Fruit fly (Drosophila melanogaster) whole organism, embryonic: Measurements from ENCODE around the gene CG13407.

Experiments
- Abd-B ChIP-seq: fragments of 200-800 bp; sonication (Bioruptor generic); optimal IDR thresholded peaks from 2 replicates; lab custom pipeline; 2018; ENCODE audit warnings: missing biosample characterization, mild to moderate bottlenecking, missing genetic modification characterization, moderate library complexity
- Adf1 ChIP-seq: fragments of 200-800 bp; sonication (Bioruptor generic); IDR thresholded peaks from 2 replicates; pipeline ENCODE4 v1.3.6; 2022; ENCODE audit warnings: missing biosample characterization, missing genetic modification characterization
- CG10959 ChIP-seq: fragments of 200-800 bp; sonication (Bioruptor generic); IDR thresholded peaks from 2 replicates; pipeline ENCODE4 v1.3.6; 2022; ENCODE audit warnings: missing biosample characterization, missing genetic modification characterization
- CG11093 ChIP-seq: fragments of 200-800 bp; sonication (Bioruptor generic); IDR thresholded peaks from 3 replicates; pipeline ENCODE4 v1.3.6; 2022; ENCODE audit warnings: missing biosample characterization, missing genetic modification characterization
- CG13287 ChIP-seq: fragments of 200-800 bp; sonication (Bioruptor generic); IDR thresholded peaks from 2 replicates; pipeline ENCODE4 v1.3.6; 2022; ENCODE audit warnings: missing biosample characterization, missing genetic modification characterization; ENCODE audit not compliant: partially characterized antibody
- CG16779 ChIP-seq: fragments of 200-800 bp; sonication (Bioruptor generic); IDR thresholded peaks from 2 replicates; pipeline ENCODE4 v1.3.6; 2022; ENCODE audit warnings: missing biosample characterization, missing genetic modification characterization
- CG18764 ChIP-seq: fragments of 200-800 bp; sonication (Bioruptor generic); optimal IDR thresholded peaks from 3 replicates; lab custom pipeline; 2016; ENCODE audit warnings: missing biosample characterization, missing genetic modification characterization
- CG2678 ChIP-seq: fragments of 200-800 bp; sonication (Bioruptor generic); optimal IDR thresholded peaks from 3 replicates; lab custom pipeline; 2019; ENCODE audit warnings: missing biosample characterization, mild to moderate bottlenecking, missing genetic modification characterization, moderate library complexity
- CG2875 ChIP-seq: fragments of 200-800 bp; sonication (Bioruptor generic); optimal IDR thresholded peaks from 2 replicates; lab custom pipeline; 2017; ENCODE audit warnings: missing biosample characterization, mild to moderate bottlenecking, missing genetic modification characterization, missing genetic modification reagents
- CG33213 ChIP-seq: fragments of 200-800 bp; sonication (Bioruptor generic); optimal IDR thresholded peaks from 3 replicates; lab custom pipeline; 2016; ENCODE audit warnings: missing biosample characterization, missing genetic modification characterization
- CG42726 ChIP-seq: fragments of 200-800 bp; sonication (Bioruptor generic); IDR thresholded peaks from 2 replicates; pipeline ENCODE4 v1.3.6; 2022; ENCODE audit warnings: missing biosample characterization, missing genetic modification characterization; ENCODE audit not compliant: partially characterized antibody
- CG4328 ChIP-seq: fragments of 200-800 bp; sonication (Bioruptor generic); optimal IDR thresholded peaks from 3 replicates; lab custom pipeline; 2017; ENCODE audit warnings: missing biosample characterization, missing genetic modification reagents, missing genetic modification characterization
- CG4854 ChIP-seq: fragments of 200-800 bp; sonication (Bioruptor generic); optimal IDR thresholded peaks from 2 replicates; lab custom pipeline; 2016; ENCODE audit warnings: missing biosample characterization, missing genetic modification characterization, inconsistent platforms
- CG6683 ChIP-seq: fragments of 200-800 bp; sonication (Bioruptor generic); optimal IDR thresholded peaks from 2 replicates; lab custom pipeline; 2017; ENCODE audit warnings: missing biosample characterization, mild to moderate bottlenecking, missing genetic modification characterization, missing genetic modification reagents
- CG9797 ChIP-seq: fragments of 200-800 bp; sonication (Bioruptor generic); optimal IDR thresholded peaks from 3 replicates; lab custom pipeline; 2018; ENCODE audit warnings: missing biosample characterization, mild to moderate bottlenecking, missing genetic modification characterization
- CHES-1-like ChIP-seq: fragments of 200-800 bp; sonication (Bioruptor generic); optimal IDR thresholded peaks from 2 replicates; lab custom pipeline; 2016; ENCODE audit warnings: missing biosample characterization, missing genetic modification characterization
- CkIIα-i1 ChIP-seq: fragments of 200-800 bp; sonication (Bioruptor generic); IDR thresholded peaks from 2 replicates; pipeline ENCODE4 v1.3.6; 2022; ENCODE audit warnings: missing biosample characterization, missing genetic modification characterization
- Dip3 ChIP-seq: fragments of 200-800 bp; sonication (Bioruptor generic); optimal IDR thresholded peaks from 3 replicates; lab custom pipeline; 2016; ENCODE audit warnings: missing biosample characterization, missing genetic modification characterization
- Doc3 ChIP-seq: fragments of 200-800 bp; sonication (Bioruptor generic); IDR thresholded peaks from 3 replicates; pipeline ENCODE4 v1.3.6; 2022; ENCODE audit warnings: missing biosample characterization, missing genetic modification characterization; ENCODE audit not compliant: partially characterized antibody
- Hey ChIP-seq: fragments of 200-800 bp; sonication (Bioruptor generic); optimal IDR thresholded peaks from 3 replicates; lab custom pipeline; 2018; ENCODE audit warnings: missing biosample characterization, mild to moderate bottlenecking, missing genetic modification characterization
- Hsf ChIP-seq: fragments of 200-800 bp; sonication (Bioruptor generic); optimal IDR thresholded peaks from 3 replicates; lab custom pipeline; 2016; ENCODE audit warnings: missing biosample characterization, missing genetic modification characterization
- MTF-1 ChIP-seq: fragments of 200-800 bp; sonication (Bioruptor generic); optimal IDR thresholded peaks from 2 replicates; lab custom pipeline; 2018; ENCODE audit warnings: missing biosample characterization, mild to moderate bottlenecking, missing genetic modification characterization, borderline replicate concordance
- Neu2 ChIP-seq: fragments of 200-800 bp; sonication (Bioruptor generic); optimal IDR thresholded peaks from 3 replicates; lab custom pipeline; 2016; ENCODE audit warnings: missing biosample characterization, missing genetic modification characterization, borderline replicate concordance
- Opbp ChIP-seq: fragments of 200-800 bp; sonication (Bioruptor generic); IDR thresholded peaks from 3 replicates; pipeline ENCODE4 v1.3.6; 2022; ENCODE audit warnings: missing biosample characterization, missing genetic modification characterization; ENCODE audit not compliant: partially characterized antibody
- Poxn ChIP-seq: fragments of 200-800 bp; sonication (Bioruptor generic); IDR thresholded peaks from 2 replicates; pipeline ENCODE4 v1.3.6; 2022; ENCODE audit warnings: missing biosample characterization, missing genetic modification characterization
- Ravus ChIP-seq: fragments of 200-800 bp; sonication (Bioruptor generic); IDR thresholded peaks from 2 replicates; pipeline ENCODE4 v1.3.6; 2022; ENCODE audit warnings: missing biosample characterization, missing genetic modification characterization
- Rx ChIP-seq: fragments of 200-800 bp; sonication (Bioruptor generic); IDR thresholded peaks from 2 replicates; pipeline ENCODE4 v1.3.6; 2022; ENCODE audit warnings: missing biosample characterization, missing genetic modification characterization
- Sin3A ChIP-seq: fragments of >200 bp; optimal IDR thresholded peaks from 2 replicates; lab custom pipeline; 2018
- ara ChIP-seq: fragments of 200-800 bp; sonication (Bioruptor generic); IDR thresholded peaks from 2 replicates; pipeline ENCODE4 v1.3.6; 2022; ENCODE audit warnings: missing biosample characterization, missing genetic modification characterization
- ash1 ChIP-seq: fragments of 200-800 bp; sonication (Bioruptor generic); optimal IDR thresholded peaks from 2 replicates; lab custom pipeline; 2018; ENCODE audit warnings: missing biosample characterization, mild to moderate bottlenecking, missing genetic modification characterization
- cato ChIP-seq: fragments of 200-800 bp; sonication (Bioruptor generic); optimal IDR thresholded peaks from 2 replicates; lab custom pipeline; 2016; ENCODE audit warnings: missing biosample characterization, missing genetic modification characterization, borderline replicate concordance
- chinmo ChIP-seq: fragments of 200-800 bp; sonication (Bioruptor generic); IDR thresholded peaks from 4 replicates; pipeline ENCODE4 v1.3.6; 2022; ENCODE audit warnings: missing biosample characterization, missing genetic modification characterization; ENCODE audit not compliant: partially characterized antibody
- ci ChIP-seq: fragments of 200-800 bp; sonication (Bioruptor generic); IDR thresholded peaks from 3 replicates; pipeline ENCODE4 v1.3.6; 2022; ENCODE audit warnings: missing biosample characterization, missing genetic modification characterization
- crp ChIP-seq, 2 experiments: fragments of 200-800 bp; sonication (Bioruptor generic); optimal IDR thresholded peaks; 2 replicates in 1 of 2; 3 replicates in 1 of 2; lab custom pipeline; 2017; ENCODE audit warnings: missing biosample characterization in 2 of 2, missing genetic modification characterization in 2 of 2, mild to moderate bottlenecking in 1 of 2, moderate library complexity in 1 of 2
- dati ChIP-seq: fragments of 200-800 bp; sonication (Bioruptor generic); IDR thresholded peaks from 2 replicates; pipeline ENCODE4 v1.3.6; 2022; ENCODE audit warnings: missing biosample characterization, missing genetic modification characterization
- dm ChIP-seq: fragments of 200-800 bp; sonication (Bioruptor generic); optimal IDR thresholded peaks from 3 replicates; lab custom pipeline; 2016; ENCODE audit warnings: missing biosample characterization, missing genetic modification characterization
- dpn ChIP-seq, 2 experiments: fragments of 200-800 bp; sonication (Bioruptor generic); optimal IDR thresholded peaks; 3 replicates each; lab custom pipeline; 2016; ENCODE audit warnings: missing biosample characterization in 2 of 2, missing genetic modification characterization in 2 of 2
- ems ChIP-seq: fragments of 200-800 bp; sonication (Bioruptor generic); optimal IDR thresholded peaks from 3 replicates; lab custom pipeline; 2016; ENCODE audit warnings: missing biosample characterization, missing genetic modification characterization
- exex ChIP-seq: fragments of 200-800 bp; sonication (Bioruptor generic); optimal IDR thresholded peaks from 4 replicates; lab custom pipeline; 2018; ENCODE audit warnings: missing biosample characterization, mild to moderate bottlenecking, missing genetic modification characterization, moderate library complexity
- fd102C ChIP-seq: fragments of 200-800 bp; sonication (Bioruptor generic); optimal IDR thresholded peaks from 2 replicates; lab custom pipeline; 2018; ENCODE audit warnings: missing biosample characterization, mild to moderate bottlenecking, missing genetic modification characterization, moderate library complexity
- gfzf ChIP-seq: fragments of 200-800 bp; sonication (Bioruptor generic); optimal IDR thresholded peaks from 2 replicates; lab custom pipeline; 2016; ENCODE audit warnings: missing biosample characterization, mild to moderate bottlenecking, missing genetic modification characterization, moderate library complexity
- her ChIP-seq: fragments of 200-800 bp; sonication (Bioruptor generic); optimal IDR thresholded peaks from 2 replicates; lab custom pipeline; 2016; ENCODE audit warnings: missing biosample characterization, missing genetic modification characterization
- hth ChIP-seq: fragments of >200 bp; optimal IDR thresholded peaks from 2 replicates; lab custom pipeline; 2017; ENCODE audit warnings: inconsistent platforms
- knrl ChIP-seq: fragments of 200-800 bp; sonication (Bioruptor generic); IDR thresholded peaks from 3 replicates; pipeline ENCODE4 v1.3.6; 2022; ENCODE audit warnings: missing biosample characterization, missing genetic modification characterization; ENCODE audit not compliant: partially characterized antibody
- lmd ChIP-seq: fragments of 200-800 bp; sonication (Bioruptor generic); IDR thresholded peaks from 2 replicates; pipeline ENCODE4 v1.3.6; 2022; ENCODE audit warnings: missing biosample characterization, missing genetic modification characterization
- odd ChIP-seq: fragments of 200-800 bp; sonication (Bioruptor generic); optimal IDR thresholded peaks from 2 replicates; lab custom pipeline; 2017; ENCODE audit warnings: missing biosample characterization, mild to moderate bottlenecking, missing genetic modification characterization
- pfk ChIP-seq: fragments of 200-800 bp; sonication (Bioruptor generic); optimal IDR thresholded peaks from 2 replicates; lab custom pipeline; 2018; ENCODE audit warnings: missing biosample characterization, mild to moderate bottlenecking, missing genetic modification characterization, moderate library complexity
- sens-2 ChIP-seq: fragments of 200-800 bp; sonication (Bioruptor generic); IDR thresholded peaks from 2 replicates; pipeline ENCODE4 v1.3.6; 2022; ENCODE audit warnings: missing biosample characterization, missing genetic modification characterization
- slp2 ChIP-seq: fragments of 200-800 bp; sonication (Bioruptor generic); optimal IDR thresholded peaks from 2 replicates; lab custom pipeline; 2016; ENCODE audit warnings: missing biosample characterization, missing genetic modification characterization
- tll ChIP-seq, 2 experiments: fragments of 200-800 bp in 1 of 2; fragments of >200 bp in 1 of 2; sonication (Bioruptor generic) in 1 of 2; optimal IDR thresholded peaks; 2 replicates each; lab custom pipeline; 2017 to 2019; ENCODE audit warnings: missing biosample characterization in 2 of 2, missing genetic modification characterization in 2 of 2, mild to moderate bottlenecking in 1 of 2, moderate library complexity in 1 of 2
- vvl ChIP-seq: fragments of 200-800 bp; sonication (Bioruptor generic); IDR thresholded peaks from 2 replicates; pipeline ENCODE4 v1.3.6; 2022; ENCODE audit warnings: missing biosample characterization, missing genetic modification characterization

The CG13407 gene

DNA sequence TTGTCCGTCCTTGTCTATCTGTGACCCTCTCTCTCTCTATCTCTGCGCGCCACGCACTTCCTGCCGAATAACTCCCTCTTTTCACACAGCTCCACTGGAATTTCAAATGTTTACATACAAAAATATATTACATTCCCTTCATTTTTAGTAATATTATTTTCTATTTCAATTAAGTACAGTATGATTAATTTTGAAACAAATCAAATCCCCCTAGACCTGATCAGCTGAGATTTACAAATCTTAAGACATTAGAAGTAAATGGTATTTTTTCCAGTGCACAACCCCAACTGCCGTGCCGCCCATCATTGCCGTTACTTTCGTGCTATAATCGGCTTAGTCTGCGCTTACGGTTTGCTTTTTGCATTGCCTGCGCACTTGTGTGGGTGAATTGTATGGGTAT lies 5.1 kb downstream of the CG13407 start (continued):
- TF ChIP-seq Neu2 (GFP tag; lab: Kevin White, UChicago) (no peak), dm (GFP tag; lab: Kevin White, UChicago) (no peak), CHES-1-like (GFP tag; lab: Kevin White, UChicago) (no peak), Hey (tag; lab: Kevin White, UChicago) (no peak), Adf1 (no peak), slp2 (GFP tag; lab: Kevin White, UChicago) (no peak), Sin3A (no peak), Doc3 (GFP tag; lab: Robert Waterston, UW) (no peak), dati (GFP tag; lab: Robert Waterston, UW) (no peak), lmd (GFP tag; lab: Robert Waterston, UW) (peak; percentile 49; the same call in 1 of the 2 replicates), CG2678 (tag; lab: Kevin White, UChicago) (no peak), pfk (no peak), hth (lab: Kevin White, UChicago) (no peak), fd102C (GFP tag; lab: Kevin White, UChicago) (no peak), CG2875 (no peak), sens-2 (no peak), odd (GFP tag; lab: Kevin White, UChicago) (peak; percentile 7), gfzf (no peak), CG11093 (0 out of 3 replicates have a peak, but pooled peaks have one; percentile 44), MTF-1 (GFP tag; lab: Kevin White, UChicago) (no peak), Rx (no peak), CkIIα-i1 (GFP tag; lab: Robert Waterston, UW) (no peak), dpn (GFP tag; optimal IDR thresholded peaks at IDR 0.05; lab: Kevin White, UChicago) (peak; percentile 12 to 35), vvl (GFP tag; lab: Robert Waterston, UW) (no peak; the same call in 1 of the 2 replicates), CG6683 (no peak), CG4854 (no peak), CG10959 (GFP tag; lab: Robert Waterston, UW) (no peak), ash1 (GFP tag; lab: Kevin White, UChicago) (no peak), tll (GFP tag; optimal IDR thresholded peaks at IDR 0.05; lab: Kevin White, UChicago) (no peak), CG4328 (no peak), CG9797 (GFP tag; lab: Kevin White, UChicago) (no peak), knrl (GFP tag; lab: Robert Waterston, UW) (no peak), exex (tag; lab: Kevin White, UChicago) (no peak), CG18764 (GFP tag; lab: Kevin White, UChicago) (no peak), Poxn (GFP tag; lab: Robert Waterston, UW) (0 out of 2 replicates have a peak, but pooled peaks have one; percentile 23), Opbp (GFP tag; lab: Robert Waterston, UW) (no peak), ci (GFP tag; lab: Robert Waterston, UW) (no peak), Abd-B (GFP tag; lab: Kevin White, UChicago) (no peak), CG16779 (no peak), CG13287 (no peak), Ravus (GFP tag; lab: Robert Waterston, UW) (no peak), cato (GFP tag; lab: Kevin White, UChicago) (no peak), ems (GFP tag; lab: Kevin White, UChicago) (no peak), Dip3 (GFP tag; lab: Kevin White, UChicago) (no peak), crp (GFP tag; optimal IDR thresholded peaks at IDR 0.05; lab: Kevin White, UChicago) (no peak), chinmo (GFP tag; lab: Robert Waterston, UW) (no peak), CG42726 (GFP tag; lab: Robert Waterston, UW) (no peak), her (GFP tag; lab: Kevin White, UChicago) (no peak), Hsf (peak; percentile 12), ara (GFP tag; lab: Robert Waterston, UW) (no peak), CG33213 (GFP tag; lab: Kevin White, UChicago) (no peak)
